Fruit fly (Drosophila melanogaster) whole organism, embryonic: Measurements from ENCODE around the gene Cdc42.

Experiments
- CG10366 ChIP-seq: fragments of 200-800 bp; sonication (Bioruptor generic); IDR thresholded peaks from 2 replicates; pipeline ENCODE4 v1.3.6; 2022; ENCODE audit warnings: missing biosample characterization, missing genetic modification characterization
- CG11247 ChIP-seq: fragments of 200-800 bp; sonication (Bioruptor generic); IDR thresholded peaks from 2 replicates; pipeline ENCODE4 v1.3.6; 2022; ENCODE audit warnings: missing biosample characterization, missing genetic modification characterization
- CG11696 ChIP-seq: fragments of 200-800 bp; sonication (Bioruptor generic); IDR thresholded peaks from 2 replicates; pipeline ENCODE4 v1.3.6; 2022; ENCODE audit warnings: missing biosample characterization, missing genetic modification characterization
- CG12155 ChIP-seq: fragments of 200-800 bp; sonication (Bioruptor generic); optimal IDR thresholded peaks from 3 replicates; lab custom pipeline; 2016; ENCODE audit warnings: missing biosample characterization, missing genetic modification characterization
- CG12236 ChIP-seq: fragments of 200-800 bp; sonication (Bioruptor generic); optimal IDR thresholded peaks from 2 replicates; lab custom pipeline; 2016; ENCODE audit warnings: missing biosample characterization, missing genetic modification characterization
- CG13424 ChIP-seq: fragments of 200-800 bp; sonication (Bioruptor generic); optimal IDR thresholded peaks from 2 replicates; lab custom pipeline; 2019; ENCODE audit warnings: missing biosample characterization, mild to moderate bottlenecking, missing genetic modification characterization, moderate library complexity
- CG13775 ChIP-seq: fragments of 200-800 bp; sonication (Bioruptor generic); optimal IDR thresholded peaks from 3 replicates; lab custom pipeline; 2017; ENCODE audit warnings: missing biosample characterization, mild to moderate bottlenecking, missing genetic modification characterization
- CG16815 ChIP-seq: fragments of 200-800 bp; sonication (Bioruptor generic); optimal IDR thresholded peaks from 3 replicates; lab custom pipeline; 2017; ENCODE audit warnings: missing biosample characterization, mild to moderate bottlenecking, missing genetic modification characterization
- CG17568 ChIP-seq: fragments of 200-800 bp; sonication (Bioruptor generic); optimal IDR thresholded peaks from 2 replicates; lab custom pipeline; 2018; ENCODE audit warnings: missing biosample characterization, mild to moderate bottlenecking, missing genetic modification characterization, moderate library complexity
- CG1792 ChIP-seq: fragments of 200-800 bp; sonication (Bioruptor generic); optimal IDR thresholded peaks from 2 replicates; lab custom pipeline; 2016; ENCODE audit warnings: missing biosample characterization, missing genetic modification characterization
- CG2120 ChIP-seq: fragments of 200-800 bp; sonication (Bioruptor generic); optimal IDR thresholded peaks from 3 replicates; lab custom pipeline; 2016; ENCODE audit warnings: missing biosample characterization, missing genetic modification characterization
- CG2199 ChIP-seq: fragments of 200-800 bp; sonication (Bioruptor generic); IDR thresholded peaks from 3 replicates; pipeline ENCODE4 v1.3.6; 2022; ENCODE audit warnings: missing biosample characterization, missing genetic modification characterization
- CG3407 ChIP-seq: fragments of 200-800 bp; sonication (Bioruptor generic); optimal IDR thresholded peaks from 2 replicates; lab custom pipeline; 2018; ENCODE audit warnings: missing biosample characterization, mild to moderate bottlenecking, missing genetic modification characterization
- CG34224 ChIP-seq: fragments of 200-800 bp; sonication (Bioruptor generic); IDR thresholded peaks from 3 replicates; pipeline ENCODE4 v1.3.6; 2022; ENCODE audit warnings: missing biosample characterization, missing genetic modification characterization; ENCODE audit not compliant: partially characterized antibody
- CG4328 ChIP-seq: fragments of 200-800 bp; sonication (Bioruptor generic); optimal IDR thresholded peaks from 3 replicates; lab custom pipeline; 2017; ENCODE audit warnings: missing biosample characterization, missing genetic modification reagents, missing genetic modification characterization
- CG5245 ChIP-seq: fragments of 200-800 bp; sonication (Bioruptor generic); optimal IDR thresholded peaks from 3 replicates; lab custom pipeline; 2016; ENCODE audit warnings: missing biosample characterization, missing genetic modification characterization
- CG6272 ChIP-seq: fragments of 200-800 bp; sonication (Bioruptor generic); IDR thresholded peaks from 2 replicates; pipeline ENCODE4 v1.3.6; 2022; ENCODE audit warnings: missing biosample characterization, missing genetic modification characterization
- CG6654 ChIP-seq: fragments of 200-800 bp; sonication (Bioruptor generic); optimal IDR thresholded peaks from 2 replicates; lab custom pipeline; 2017; ENCODE audit warnings: missing biosample characterization, mild to moderate bottlenecking, missing genetic modification characterization
- CG7357 ChIP-seq: fragments of 200-800 bp; sonication (Bioruptor generic); IDR thresholded peaks from 3 replicates; pipeline ENCODE4 v1.3.6; 2022; ENCODE audit warnings: missing biosample characterization, missing genetic modification characterization
- CG8089 ChIP-seq: fragments of 200-800 bp; sonication (Bioruptor generic); optimal IDR thresholded peaks from 3 replicates; lab custom pipeline; 2016; ENCODE audit warnings: missing biosample characterization, missing genetic modification characterization
- CG8478 ChIP-seq: fragments of >200 bp; optimal IDR thresholded peaks from 2 replicates; lab custom pipeline; 2018
- Drgx ChIP-seq: fragments of 200-800 bp; sonication (Bioruptor generic); IDR thresholded peaks from 2 replicates; pipeline ENCODE4 v1.3.6; 2022; ENCODE audit warnings: missing biosample characterization, missing genetic modification characterization
- E2f2 ChIP-seq: fragments of 200-800 bp; sonication (Bioruptor generic); IDR thresholded peaks from 2 replicates; pipeline ENCODE4 v1.3.6; 2022; ENCODE audit warnings: missing biosample characterization, missing genetic modification characterization
- HLH3B ChIP-seq: fragments of 200-800 bp; sonication (Bioruptor generic); IDR thresholded peaks from 2 replicates; pipeline ENCODE4 v1.3.6; 2022; ENCODE audit warnings: missing biosample characterization, missing genetic modification characterization
- HmgD ChIP-seq: fragments of 200-800 bp; sonication (Bioruptor generic); optimal IDR thresholded peaks from 3 replicates; lab custom pipeline; 2016; ENCODE audit warnings: missing biosample characterization, missing genetic modification characterization
- Kr ChIP-seq: fragments of 200-800 bp; sonication (Bioruptor generic); optimal IDR thresholded peaks from 2 replicates; lab custom pipeline; 2017; ENCODE audit warnings: missing biosample characterization, mild to moderate bottlenecking, missing genetic modification characterization
- Max ChIP-seq: fragments of 200-800 bp; sonication (Bioruptor generic); optimal IDR thresholded peaks from 2 replicates; lab custom pipeline; 2016; ENCODE audit warnings: missing biosample characterization, mild to moderate bottlenecking, missing genetic modification characterization
- NC2α ChIP-seq: fragments of 200-800 bp; sonication (Bioruptor generic); optimal IDR thresholded peaks from 2 replicates; lab custom pipeline; 2016; ENCODE audit warnings: missing biosample characterization, missing genetic modification characterization
- Ptx1 ChIP-seq: fragments of 200-800 bp; sonication (Bioruptor generic); IDR thresholded peaks from 2 replicates; pipeline ENCODE4 v1.3.6; 2022; ENCODE audit warnings: missing biosample characterization, missing genetic modification characterization
- Tbp ChIP-seq: fragments of >200 bp; optimal IDR thresholded peaks from 2 replicates; lab custom pipeline; 2018; ENCODE audit warnings: missing biosample characterization, missing genetic modification characterization
- Usf ChIP-seq: fragments of 200-800 bp; sonication (Bioruptor generic); optimal IDR thresholded peaks from 2 replicates; lab custom pipeline; 2017; ENCODE audit warnings: missing genotype, missing biosample characterization, missing genetic modification characterization
- Xrp1 ChIP-seq: fragments of 200-800 bp; sonication (Bioruptor generic); IDR thresholded peaks from 2 replicates; pipeline ENCODE4 v1.3.6; 2022; ENCODE audit warnings: missing biosample characterization, missing genetic modification characterization
- cg ChIP-seq: fragments of 200-800 bp; sonication (Bioruptor generic); optimal IDR thresholded peaks from 3 replicates; lab custom pipeline; 2019; ENCODE audit warnings: missing biosample characterization, mild to moderate bottlenecking, missing genetic modification characterization, moderate library complexity
- chm ChIP-seq: fragments of 200-800 bp; sonication (Bioruptor generic); IDR thresholded peaks from 2 replicates; pipeline ENCODE4 v1.3.6; 2022; ENCODE audit warnings: missing biosample characterization, missing genetic modification characterization
- chn ChIP-seq: fragments of 200-800 bp; sonication (Bioruptor generic); optimal IDR thresholded peaks from 2 replicates; lab custom pipeline; 2016; ENCODE audit warnings: missing biosample characterization, missing genetic modification characterization
- ci ChIP-seq: fragments of 200-800 bp; sonication (Bioruptor generic); IDR thresholded peaks from 3 replicates; pipeline ENCODE4 v1.3.6; 2022; ENCODE audit warnings: missing biosample characterization, missing genetic modification characterization
- dati ChIP-seq: fragments of 200-800 bp; sonication (Bioruptor generic); IDR thresholded peaks from 2 replicates; pipeline ENCODE4 v1.3.6; 2022; ENCODE audit warnings: missing biosample characterization, missing genetic modification characterization
- fu2 ChIP-seq: fragments of 200-800 bp; sonication (Bioruptor generic); optimal IDR thresholded peaks from 2 replicates; lab custom pipeline; 2016; ENCODE audit warnings: missing biosample characterization, missing genetic modification characterization
- gfzf ChIP-seq: fragments of 200-800 bp; sonication (Bioruptor generic); optimal IDR thresholded peaks from 2 replicates; lab custom pipeline; 2016; ENCODE audit warnings: missing biosample characterization, mild to moderate bottlenecking, missing genetic modification characterization, moderate library complexity
- hth ChIP-seq: fragments of >200 bp; optimal IDR thresholded peaks from 2 replicates; lab custom pipeline; 2017; ENCODE audit warnings: inconsistent platforms
- jing ChIP-seq: fragments of 200-800 bp; sonication (Bioruptor generic); optimal IDR thresholded peaks from 2 replicates; lab custom pipeline; 2018; ENCODE audit warnings: missing biosample characterization, mild to moderate bottlenecking, missing genetic modification characterization
- kay ChIP-seq: fragments of 200-800 bp; sonication (Bioruptor generic); optimal IDR thresholded peaks from 2 replicates; lab custom pipeline; 2016; ENCODE audit warnings: missing biosample characterization, missing genetic modification characterization
- lab ChIP-seq: fragments of 200-800 bp; sonication (Bioruptor generic); optimal IDR thresholded peaks from 3 replicates; lab custom pipeline; 2017; ENCODE audit warnings: missing biosample characterization, missing genetic modification characterization, mild to moderate bottlenecking, moderate library complexity, missing genetic modification reagents
- nau ChIP-seq: fragments of 200-800 bp; sonication (Bioruptor generic); optimal IDR thresholded peaks from 3 replicates; lab custom pipeline; 2017; ENCODE audit warnings: missing biosample characterization, mild to moderate bottlenecking, missing genetic modification characterization, missing genetic modification reagents
- nmo ChIP-seq: fragments of 200-800 bp; sonication (Bioruptor generic); optimal IDR thresholded peaks from 2 replicates; lab custom pipeline; 2018; ENCODE audit warnings: missing biosample characterization, mild to moderate bottlenecking, missing genetic modification characterization, moderate library complexity
- oc ChIP-seq: fragments of 200-800 bp; sonication (Bioruptor generic); optimal IDR thresholded peaks from 2 replicates; lab custom pipeline; 2018; ENCODE audit warnings: missing biosample characterization, mild to moderate bottlenecking, missing genetic modification characterization, moderate library complexity
- rib ChIP-seq: fragments of 200-800 bp; sonication (Bioruptor generic); IDR thresholded peaks from 2 replicates; pipeline ENCODE4 v1.3.6; 2022; ENCODE audit warnings: missing biosample characterization, missing genetic modification characterization
- sc ChIP-seq, 3 experiments: fragments of >200 bp in 2 of 3; fragments of 200-800 bp in 1 of 3; sonication (Bioruptor generic) in 1 of 3; optimal IDR thresholded peaks; 2 replicates in 2 of 3; 3 replicates in 1 of 3; lab custom pipeline; 2017; ENCODE audit warnings: mild to moderate bottlenecking in 1 of 3, missing biosample characterization in 1 of 3, missing genetic modification characterization in 1 of 3, missing genetic modification reagents in 1 of 3
- slp2 ChIP-seq: fragments of 200-800 bp; sonication (Bioruptor generic); optimal IDR thresholded peaks from 2 replicates; lab custom pipeline; 2016; ENCODE audit warnings: missing biosample characterization, missing genetic modification characterization
- twi ChIP-seq: fragments of 200-800 bp; optimal IDR thresholded peaks from 2 replicates; lab custom pipeline; 2019; ENCODE audit warnings: missing biosample characterization, mild to moderate bottlenecking, missing genetic modification characterization, moderate library complexity

Cdc42 gene

dm6 chrX:19692951-19693698 is 3.8 kb upstream of the Cdc42 start, which contains the start of gene Mer (continued):
- peak; percentile 89 for TF ChIP-seq CG2120 (GFP tag; lab: Kevin White, UChicago)
- no peak for TF ChIP-seq sc (optimal IDR thresholded peaks at IDR 0.05; lab: Kevin White, UChicago)
- no peak for TF ChIP-seq sc (GFP tag; optimal IDR thresholded peaks at IDR 0.05; lab: Kevin White, UChicago)
- peak; percentile 63; the same call in 1 of the 2 replicates for TF ChIP-seq dati (GFP tag; lab: Robert Waterston, UW)
- peak; percentile 46 for TF ChIP-seq NC2α (GFP tag; lab: Kevin White, UChicago)
- TF ChIP-seq CG1792 (GFP tag; lab: Kevin White, UChicago) = peak; percentile 71
- TF ChIP-seq hth (lab: Kevin White, UChicago) = no peak
- peak; percentile 69; the same call in 1 of the 3 replicates for TF ChIP-seq CG7357 (GFP tag; lab: Robert Waterston, UW)
- peak; percentile 82 for TF ChIP-seq CG13424 (tag; lab: Kevin White, UChicago)
- no peak for TF ChIP-seq cg (GFP tag; lab: Kevin White, UChicago)
- peak; percentile 54 for TF ChIP-seq CG5245
- TF ChIP-seq nau (GFP tag; lab: Kevin White, UChicago) = no peak
- TF ChIP-seq jing = no peak
- TF ChIP-seq CG4328 (GFP tag; lab: Kevin White, UChicago) = peak; percentile 74
- peak; percentile 69 for TF ChIP-seq Max (GFP tag; lab: Kevin White, UChicago)
- TF ChIP-seq rib (GFP tag; lab: Robert Waterston, UW) = peak; percentile 62; the same call in 1 of the 2 replicates
- peak; percentile 56 for TF ChIP-seq CG6654 (GFP tag; lab: Kevin White, UChicago)
- TF ChIP-seq CG11696 (GFP tag; lab: Robert Waterston, UW) = no peak
- 0 out of 3 replicates have a peak, but pooled peaks have one; percentile 53 for TF ChIP-seq CG2199 (GFP tag; lab: Robert Waterston, UW)
- peak; percentile 78 for TF ChIP-seq fu2 (GFP tag; lab: Kevin White, UChicago)
- TF ChIP-seq lab (GFP tag; lab: Kevin White, UChicago) = peak; percentile 92
- peak; percentile 69 for TF ChIP-seq CG11247 (GFP tag; lab: Robert Waterston, UW)
- TF ChIP-seq slp2 = peak; percentile 69
- peak; percentile 82 for TF ChIP-seq HmgD (GFP tag; lab: Kevin White, UChicago)
- TF ChIP-seq CG16815 (GFP tag; lab: Kevin White, UChicago) = peak; percentile 66
- TF ChIP-seq chm = peak; percentile 84
- peak; percentile 92 for TF ChIP-seq Drgx (GFP tag; lab: Robert Waterston, UW)
- TF ChIP-seq gfzf (GFP tag; lab: Kevin White, UChicago) = peak; percentile 75
- peak; percentile 83 for TF ChIP-seq HLH3B (GFP tag; lab: Robert Waterston, UW)
- TF ChIP-seq CG13775 (GFP tag; lab: Kevin White, UChicago) = peak; percentile 86
- peak; percentile 47 for TF ChIP-seq CG3407 (GFP tag; lab: Kevin White, UChicago)
- peak; percentile 51 for TF ChIP-seq CG17568
- peak; percentile 73 for TF ChIP-seq CG10366
- TF ChIP-seq CG34224 (GFP tag; lab: Robert Waterston, UW) = no peak
- TF ChIP-seq nmo (GFP tag; lab: Kevin White, UChicago) = peak; percentile 86
- no peak for TF ChIP-seq Tbp (GFP tag; lab: Kevin White, UChicago)
- TF ChIP-seq twi (tag; lab: Kevin White, UChicago) = peak; percentile 62
- TF ChIP-seq Usf (GFP tag; lab: Kevin White, UChicago) = peak; percentile 57
- peak; percentile 71 for TF ChIP-seq CG8089 (GFP tag; lab: Kevin White, UChicago)
- peak; percentile 54; the same call in 1 of the 2 replicates for TF ChIP-seq CG6272 (GFP tag; lab: Robert Waterston, UW)
- TF ChIP-seq E2f2 (GFP tag; lab: Robert Waterston, UW) = peak; percentile 63; the same call in 1 of the 2 replicates
- TF ChIP-seq ci (GFP tag; lab: Robert Waterston, UW) = peak; percentile 89
- TF ChIP-seq CG12236 (GFP tag; lab: Kevin White, UChicago) = peak; percentile 51
- peak; percentile 55 for TF ChIP-seq kay (GFP tag; lab: Kevin White, UChicago)
- TF ChIP-seq Xrp1 = peak; percentile 88
- peak; percentile 59 for TF ChIP-seq oc (tag; lab: Kevin White, UChicago)
- peak; percentile 81 for TF ChIP-seq Ptx1
- no peak for TF ChIP-seq Kr (GFP tag; lab: Kevin White, UChicago)
- TF ChIP-seq chn = peak; percentile 77
- TF ChIP-seq CG12155 = peak; percentile 73
- no peak for TF ChIP-seq CG8478 (lab: Kevin White, UChicago)
